Fruit fly (Drosophila melanogaster) whole organism, embryonic: Measurements from ENCODE around the gene spn-B.

Experiments used
- Eip74EF ChIP-seq, 2 experiments: fragments of 200-800 bp in 1 of 2; fragments of >200 bp in 1 of 2; sonication (Bioruptor generic) in 1 of 2; optimal IDR thresholded peaks; 2 replicates each; lab custom pipeline; 2017 to 2019; ENCODE audit warnings: missing biosample characterization in 2 of 2, missing genetic modification characterization in 2 of 2, mild to moderate bottlenecking in 1 of 2, moderate library complexity in 1 of 2
- MESR4 ChIP-seq: fragments of 200-800 bp; sonication (Bioruptor generic); optimal IDR thresholded peaks from 2 replicates; lab custom pipeline; 2018; ENCODE audit warnings: missing biosample characterization, mild to moderate bottlenecking, missing genetic modification characterization, moderate library complexity
- Nf-YA ChIP-seq: fragments of 200-800 bp; sonication (Bioruptor generic); IDR thresholded peaks from 2 replicates; pipeline ENCODE4 v1.3.6; 2022; ENCODE audit warnings: missing biosample characterization, missing genetic modification characterization
- PHDP ChIP-seq: fragments of 200-800 bp; sonication (Bioruptor generic); optimal IDR thresholded peaks from 3 replicates; lab custom pipeline; 2018; ENCODE audit warnings: missing biosample characterization, mild to moderate bottlenecking, missing genetic modification characterization, moderate library complexity
- TFAM ChIP-seq: fragments of 200-800 bp; sonication (Bioruptor generic); optimal IDR thresholded peaks from 2 replicates; lab custom pipeline; 2017; ENCODE audit warnings: missing biosample characterization, missing genetic modification characterization, inconsistent platforms
- fd96Cb ChIP-seq: fragments of 200-800 bp; sonication (Bioruptor generic); optimal IDR thresholded peaks from 2 replicates; lab custom pipeline; 2018; ENCODE audit warnings: missing biosample characterization, mild to moderate bottlenecking, missing genetic modification characterization, moderate library complexity

DNA sequence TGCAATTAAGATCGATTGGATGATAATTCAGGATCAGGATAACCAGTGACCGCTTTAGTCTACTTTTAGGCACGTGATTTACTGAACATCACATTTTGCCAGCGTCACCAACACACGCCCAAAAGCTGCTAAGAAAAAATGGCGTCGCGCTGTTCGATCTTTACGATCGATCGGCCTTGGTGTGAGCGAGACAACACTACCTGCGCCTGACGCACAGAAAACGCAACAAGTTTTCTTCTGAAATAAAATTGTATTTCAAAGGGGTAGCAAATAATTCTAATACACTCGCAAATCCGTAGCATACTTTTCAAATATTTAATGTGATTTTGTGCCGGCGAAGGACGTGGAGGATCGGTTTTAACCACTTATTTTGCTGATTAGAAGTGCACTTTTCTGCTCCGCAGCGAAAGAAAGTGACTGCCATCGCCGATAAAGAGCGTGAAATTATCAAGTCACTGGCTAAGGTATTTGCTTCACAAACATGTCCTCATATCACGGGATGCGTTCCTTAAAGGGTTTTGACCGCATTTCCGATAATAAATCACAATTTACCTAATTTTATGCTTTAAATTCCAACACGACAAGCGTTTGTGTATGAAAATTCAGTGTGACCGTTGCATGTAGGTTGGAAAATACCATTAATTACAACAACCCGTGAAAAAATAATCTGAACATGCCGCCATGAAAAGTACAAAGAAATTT lies 19.7 kb upstream of the spn-B start:
- TF ChIP-seq PHDP (tag; lab: Kevin White, UChicago): no peak
- TF ChIP-seq MESR4 (GFP tag; lab: Kevin White, UChicago): peak; percentile 67
- no peak for TF ChIP-seq Nf-YA (GFP tag; lab: Robert Waterston, UW)
- TF ChIP-seq fd96Cb (tag; lab: Kevin White, UChicago): no peak
- TF ChIP-seq Eip74EF (GFP tag; optimal IDR thresholded peaks at IDR 0.05; lab: Kevin White, UChicago): no peak
- TF ChIP-seq TFAM (GFP tag; lab: Kevin White, UChicago): no peak
